Worm (Caenorhabditis elegans) whole organism, young adult: ENCODE results near the gene acd-3.

Experiments used
- B0336.3 ChIP-seq: fragments of 200-800 bp; sonication (Bioruptor generic); IDR thresholded peaks from 2 replicates; pipeline ENCODE4 v1.3.6; 2022; ENCODE audit warnings: missing genetic modification characterization, missing compliant biosample characterization
- F49E8.2 ChIP-seq: sonication (generic microtip); optimal IDR thresholded peaks from 3 replicates; lab custom pipeline; 2017; ENCODE audit warnings: missing genetic modification characterization, mild to moderate bottlenecking, missing compliant biosample characterization, antibody characterized with exemption, moderate library complexity; ENCODE audit not compliant: insufficient read depth
- Y67H2A.10 ChIP-seq: fragments of 200-800 bp; sonication (Bioruptor generic); conservative IDR thresholded peaks from 2 replicates; pipeline ENCODE4 v1.3.6; 2022; ENCODE audit warnings: missing genetic modification reagents, missing genetic modification characterization, missing compliant biosample characterization
- Y79H2A.3 ChIP-seq: fragments of 200-800 bp; sonication (Bioruptor generic); conservative IDR thresholded peaks from 2 replicates; pipeline ENCODE4 v1.3.6; 2022; ENCODE audit warnings: missing genetic modification reagents, missing genetic modification characterization, missing compliant biosample characterization
- Y95B8A.8 ChIP-seq: fragments of 200-800 bp; sonication (Bioruptor generic); IDR thresholded peaks from 2 replicates; pipeline ENCODE4 v1.3.6; 2022; ENCODE audit warnings: missing genetic modification reagents, missing genetic modification characterization, missing compliant biosample characterization
- aptf-2 ChIP-seq: fragments of 200-800 bp; sonication (Bioruptor generic); conservative IDR thresholded peaks from 2 replicates; pipeline ENCODE4 v1.3.6; 2022; ENCODE audit warnings: missing genetic modification reagents, missing genetic modification characterization, missing compliant biosample characterization
- athp-1 ChIP-seq: sonication (generic microtip); optimal IDR thresholded peaks from 2 replicates; lab custom pipeline; 2017; ENCODE audit warnings: mild to moderate bottlenecking, missing genetic modification characterization, missing compliant biosample characterization
- ceh-27 ChIP-seq: fragments of 200-800 bp; sonication (Bioruptor generic); optimal IDR thresholded peaks from 2 replicates; lab custom pipeline; 2018; ENCODE audit warnings: mild to moderate bottlenecking, missing genetic modification characterization, moderate library complexity, missing compliant biosample characterization
- chd-7 ChIP-seq: sonication (generic microtip); optimal IDR thresholded peaks from 2 replicates; lab custom pipeline; 2016; ENCODE audit warnings: mild to moderate bottlenecking, missing genetic modification characterization, moderate library complexity, missing compliant biosample characterization
- dox-1 ChIP-seq: fragments of 200-800 bp; sonication (Bioruptor generic); IDR thresholded peaks from 2 replicates; pipeline ENCODE4 v1.3.6; 2022; ENCODE audit warnings: missing genetic modification reagents, missing genetic modification characterization, missing compliant biosample characterization
- dpl-1 ChIP-seq: fragments of 150-350 bp; optimal IDR thresholded peaks from 2 replicates; lab custom pipeline; 2014; ENCODE audit warnings: missing biosample characterization, missing genetic modification reagents, missing genetic modification characterization
- ekl-4 ChIP-seq: fragments of 200-800 bp; sonication (Bioruptor generic); IDR thresholded peaks from 2 replicates; pipeline ENCODE4 v1.3.6; 2022; ENCODE audit warnings: missing genetic modification reagents, missing genetic modification characterization, missing compliant biosample characterization
- ets-4 ChIP-seq: fragments of 200-800 bp; sonication (Bioruptor generic); optimal IDR thresholded peaks from 2 replicates; lab custom pipeline; 2018; ENCODE audit warnings: mild to moderate bottlenecking, missing genetic modification characterization, missing compliant biosample characterization
- him-1 ChIP-seq: sonication (generic microtip); optimal IDR thresholded peaks from 2 replicates; lab custom pipeline; 2016; ENCODE audit warnings: missing genotype, missing genetic modification reagents, missing genetic modification characterization, missing compliant biosample characterization
- hmg-1.2 ChIP-seq: fragments of 200-800 bp; sonication (Bioruptor generic); IDR thresholded peaks from 2 replicates; pipeline ENCODE4 v1.3.6; 2022; ENCODE audit warnings: missing genetic modification reagents, missing genetic modification characterization, missing compliant biosample characterization
- hsf-1 ChIP-seq: fragments of 200-800 bp; sonication (Bioruptor generic); IDR thresholded peaks from 2 replicates; pipeline ENCODE4 v1.3.6; 2022; ENCODE audit warnings: missing genetic modification reagents, missing genetic modification characterization, missing compliant biosample characterization
- lin-54 ChIP-seq: fragments of 200-800 bp; sonication (Bioruptor generic); optimal IDR thresholded peaks from 2 replicates; lab custom pipeline; 2018; ENCODE audit warnings: mild to moderate bottlenecking, missing genetic modification characterization, missing compliant biosample characterization
- lir-1 ChIP-seq: fragments of 200-800 bp; sonication (Bioruptor generic); conservative IDR thresholded peaks from 2 replicates; pipeline ENCODE4 v1.3.6; 2022; ENCODE audit warnings: missing genetic modification reagents, missing genetic modification characterization, missing compliant biosample characterization
- lsy-27 ChIP-seq: sonication (generic microtip); optimal IDR thresholded peaks from 2 replicates; lab custom pipeline; 2017; ENCODE audit warnings: missing genetic modification characterization, mild to moderate bottlenecking, missing compliant biosample characterization, antibody characterized with exemption, missing genotype, borderline replicate concordance; ENCODE audit not compliant: insufficient read depth
- madf-10 ChIP-seq: sonication (generic microtip); optimal IDR thresholded peaks from 2 replicates; lab custom pipeline; 2016; ENCODE audit warnings: mild to moderate bottlenecking, missing genetic modification characterization, missing compliant biosample characterization
- mcd-1 ChIP-seq: fragments of 200-800 bp; sonication (Bioruptor generic); IDR thresholded peaks from 2 replicates; pipeline ENCODE4 v1.3.6; 2022; ENCODE audit warnings: missing genetic modification reagents, missing genetic modification characterization, missing compliant biosample characterization
- mel-28 ChIP-seq: sonication (generic microtip); optimal IDR thresholded peaks from 2 replicates; lab custom pipeline; 2016; ENCODE audit warnings: borderline replicate concordance, mild to moderate bottlenecking, missing genetic modification characterization, missing compliant biosample characterization
- mxl-1 ChIP-seq: sonication (generic microtip); optimal IDR thresholded peaks from 2 replicates; lab custom pipeline; 2016; ENCODE audit warnings: missing genetic modification characterization, missing compliant biosample characterization
- nhr-120 ChIP-seq: fragments of 200-800 bp; sonication (Bioruptor generic); IDR thresholded peaks from 2 replicates; pipeline ENCODE4 v1.3.6; 2022; ENCODE audit warnings: missing genetic modification characterization, missing compliant biosample characterization
- nhr-179 ChIP-seq: sonication (generic microtip); optimal IDR thresholded peaks from 2 replicates; lab custom pipeline; 2016; ENCODE audit warnings: mild to moderate bottlenecking, missing genetic modification characterization, missing compliant biosample characterization
- nhr-80 ChIP-seq: sonication (generic microtip); optimal IDR thresholded peaks from 2 replicates; lab custom pipeline; 2016; ENCODE audit warnings: missing genetic modification characterization, missing compliant biosample characterization
- nhr-90 ChIP-seq: sonication (generic microtip); optimal IDR thresholded peaks from 2 replicates; lab custom pipeline; 2016; ENCODE audit warnings: missing genotype, mild to moderate bottlenecking, missing genetic modification characterization, missing compliant biosample characterization
- pha-4 ChIP-seq: fragments of 150-350 bp; sonication (generic microtip); optimal IDR thresholded peaks from 2 replicates; lab custom pipeline; 2014; ENCODE audit warnings: missing biosample characterization, missing genetic modification reagents, missing genetic modification characterization
- rcor-1 ChIP-seq: fragments of 200-800 bp; sonication (Bioruptor generic); IDR thresholded peaks from 2 replicates; pipeline ENCODE4 v1.3.6; 2022; ENCODE audit warnings: missing genetic modification reagents, missing genetic modification characterization, missing compliant biosample characterization
- sdz-38 ChIP-seq: sonication (generic microtip); optimal IDR thresholded peaks from 2 replicates; lab custom pipeline; 2016; ENCODE audit warnings: missing genotype, missing genetic modification characterization, missing compliant biosample characterization
- sea-2 ChIP-seq: fragments of 200-800 bp; sonication (Bioruptor generic); IDR thresholded peaks from 2 replicates; pipeline ENCODE4 v1.3.6; 2022; ENCODE audit warnings: missing genetic modification characterization, missing compliant biosample characterization
- snpc-1.1 ChIP-seq: sonication (generic microtip); optimal IDR thresholded peaks from 2 replicates; lab custom pipeline; 2017; ENCODE audit warnings: missing genetic modification characterization, mild to moderate bottlenecking, missing compliant biosample characterization, antibody characterized with exemption, moderate library complexity, missing genotype, missing genetic modification reagents; ENCODE audit not compliant: insufficient read depth
- snpc-3.4 ChIP-seq: sonication (generic microtip); optimal IDR thresholded peaks from 2 replicates; lab custom pipeline; 2017; ENCODE audit warnings: missing genetic modification characterization, mild to moderate bottlenecking, missing compliant biosample characterization, antibody characterized with exemption, moderate library complexity, missing genotype, missing genetic modification reagents
- tbp1 ChIP-seq: fragments of 200-800 bp; sonication (Bioruptor generic); optimal IDR thresholded peaks from 2 replicates; lab custom pipeline; 2018; ENCODE audit warnings: mild to moderate bottlenecking, missing genetic modification characterization, missing compliant biosample characterization
- unc-62 ChIP-seq: fragments of 150-350 bp; optimal IDR thresholded peaks from 2 replicates; lab custom pipeline; 2014; ENCODE audit warnings: missing biosample characterization, missing genetic modification reagents, missing genetic modification characterization

Gene acd-3

ce11 chrX:14885855-14886254 is 36.8 kb downstream of the acd-3 start:
- TF ChIP-seq dox-1 (no peak), lir-1 (no peak), lin-54 (no peak), nhr-179 (tag; lab: Kevin White, UChicago) (no peak), snpc-3.4 (tag; lab: Kevin White, UChicago) (no peak), F49E8.2 (no peak), ekl-4 (GFP tag; lab: Robert Waterston, UW) (no peak), hsf-1 (GFP tag; lab: Robert Waterston, UW) (no peak), aptf-2 (GFP tag; lab: Robert Waterston, UW) (no peak), sdz-38 (no peak), Y95B8A.8 (GFP tag; lab: Robert Waterston, UW) (no peak), unc-62 (GFP tag; lab: Kevin White, UChicago) (no peak), ceh-27 (GFP tag; lab: Kevin White, UChicago) (no peak), Y67H2A.10 (GFP tag; lab: Robert Waterston, UW) (no peak), mcd-1 (GFP tag; lab: Robert Waterston, UW) (no peak), pha-4 (tag; lab: Kevin White, UChicago) (no peak), Y79H2A.3 (GFP tag; lab: Robert Waterston, UW) (no peak), tbp1 (GFP tag; lab: Kevin White, UChicago) (no peak)

DNA sequence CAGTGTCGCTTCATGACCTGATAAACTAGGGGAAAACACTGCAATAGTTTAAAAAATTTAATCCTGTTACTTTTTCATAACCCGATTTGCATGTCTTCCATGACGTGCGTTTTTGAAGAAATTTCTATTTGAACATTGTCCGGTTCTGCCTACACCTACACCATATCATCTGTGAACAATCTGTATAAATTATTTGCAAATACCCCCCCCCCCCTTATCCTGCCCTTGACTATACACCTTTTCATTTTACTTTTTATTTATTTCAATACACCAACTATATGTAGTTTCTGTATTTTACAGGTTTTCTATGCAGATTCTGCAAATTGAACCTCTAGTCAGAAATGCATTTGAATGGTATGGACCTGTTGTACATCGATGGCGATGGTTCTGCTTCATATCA is 39.1 kb downstream of the acd-3 start, which contains the start of gene daf-6:
daf-6 (plus strand) TSS at position 301 of the 400 bp plus-strand sequence.
- TF ChIP-seq ets-4 (GFP tag; lab: Kevin White, UChicago) = no peak
- no peak for TF ChIP-seq Y79H2A.3 (GFP tag; lab: Robert Waterston, UW)
- TF ChIP-seq B0336.3 = no peak
- TF ChIP-seq rcor-1 (GFP tag; lab: Robert Waterston, UW) = no peak
- no peak for TF ChIP-seq athp-1 (tag; lab: Kevin White, UChicago)
- TF ChIP-seq him-1 (tag; lab: Kevin White, UChicago) = no peak
- TF ChIP-seq mel-28 = no peak
- TF ChIP-seq pha-4 (tag; lab: Kevin White, UChicago) = no peak
- TF ChIP-seq nhr-80 = no peak
- TF ChIP-seq snpc-1.1 (tag; lab: Kevin White, UChicago) = no peak
- TF ChIP-seq ceh-27 (GFP tag; lab: Kevin White, UChicago) = no peak
- no peak for TF ChIP-seq nhr-120 (GFP tag; lab: Robert Waterston, UW)
- TF ChIP-seq mxl-1 (tag; lab: Kevin White, UChicago) = no peak
- no peak for TF ChIP-seq nhr-90 (tag; lab: Kevin White, UChicago)
- TF ChIP-seq sea-2 = no peak
- no peak for TF ChIP-seq dpl-1 (GFP tag; lab: Kevin White, UChicago)
- TF ChIP-seq hmg-1.2 (GFP tag; lab: Robert Waterston, UW) = no peak
- no peak for TF ChIP-seq chd-7 (tag; lab: Kevin White, UChicago)

ce11 chrX:14894380-14894779 is 45.3 kb downstream of the acd-3 start:
- TF ChIP-seq snpc-1.1 (tag; lab: Kevin White, UChicago) = no peak
- no peak for TF ChIP-seq dox-1
- TF ChIP-seq lsy-27 (tag; lab: Kevin White, UChicago) = no peak
- TF ChIP-seq Y95B8A.8 (GFP tag; lab: Robert Waterston, UW) = no peak
- no peak for TF ChIP-seq madf-10 (tag; lab: Kevin White, UChicago)
